Fruit fly (Drosophila melanogaster): Measurements from ENCODE around the gene mGluR.

dm6 chr4:959921-960536, 23.4 kb downstream of the mGluR start:
- TF ChIP-seq ttk (optimal IDR thresholded peaks at IDR 0.05) (no peak), Myc (optimal IDR thresholded peaks at IDR 0.05) (no peak), psq (optimal IDR thresholded peaks at IDR 0.05) (no peak), Sin3A (optimal IDR thresholded peaks at IDR 0.05) (no peak)
